Worm (Caenorhabditis elegans) whole organism, young adult: ENCODE data around the gene D2096.5.

Source experiments
- B0336.3 ChIP-seq: fragments of 200-800 bp; sonication (Bioruptor generic); IDR thresholded peaks from 2 replicates; pipeline ENCODE4 v1.3.6; 2022; ENCODE audit warnings: missing genetic modification characterization, missing compliant biosample characterization
- F37B4.10 ChIP-seq: fragments of 200-800 bp; sonication (Bioruptor generic); IDR thresholded peaks from 2 replicates; pipeline ENCODE4 v1.3.6; 2022; ENCODE audit warnings: missing genetic modification characterization, missing compliant biosample characterization
- F49E8.2 ChIP-seq: sonication (generic microtip); optimal IDR thresholded peaks from 3 replicates; lab custom pipeline; 2017; ENCODE audit warnings: missing genetic modification characterization, mild to moderate bottlenecking, missing compliant biosample characterization, antibody characterized with exemption, moderate library complexity; ENCODE audit not compliant: insufficient read depth
- ama-1 ChIP-seq, 3 experiments: fragments of 150-350 bp in 1 of 3; sonication (generic microtip) in 2 of 3; optimal IDR thresholded peaks; 2 replicates each; lab custom pipeline; 2014 to 2018; ENCODE audit warnings: missing biosample characterization in 2 of 3, missing genetic modification characterization in 2 of 3, missing genetic modification reagents in 2 of 3
- ceh-27 ChIP-seq: fragments of 200-800 bp; sonication (Bioruptor generic); optimal IDR thresholded peaks from 2 replicates; lab custom pipeline; 2018; ENCODE audit warnings: mild to moderate bottlenecking, missing genetic modification characterization, moderate library complexity, missing compliant biosample characterization
- dpl-1 ChIP-seq: fragments of 150-350 bp; optimal IDR thresholded peaks from 2 replicates; lab custom pipeline; 2014; ENCODE audit warnings: missing biosample characterization, missing genetic modification reagents, missing genetic modification characterization
- hsf-1 ChIP-seq: fragments of 200-800 bp; sonication (Bioruptor generic); IDR thresholded peaks from 2 replicates; pipeline ENCODE4 v1.3.6; 2022; ENCODE audit warnings: missing genetic modification reagents, missing genetic modification characterization, missing compliant biosample characterization
- madf-8 ChIP-seq: fragments of 200-800 bp; sonication (Bioruptor generic); conservative IDR thresholded peaks from 2 replicates; pipeline ENCODE4 v1.3.6; 2022; ENCODE audit warnings: missing genetic modification reagents, missing genetic modification characterization, missing compliant biosample characterization
- nfya-1 ChIP-seq: sonication (generic microtip); optimal IDR thresholded peaks from 2 replicates; lab custom pipeline; 2017; ENCODE audit warnings: antibody characterized with exemption, missing compliant biosample characterization, missing genetic modification characterization, borderline replicate concordance; ENCODE audit not compliant: insufficient read depth
- nhr-90 ChIP-seq: sonication (generic microtip); optimal IDR thresholded peaks from 2 replicates; lab custom pipeline; 2016; ENCODE audit warnings: missing genotype, mild to moderate bottlenecking, missing genetic modification characterization, missing compliant biosample characterization
- rcor-1 ChIP-seq: fragments of 200-800 bp; sonication (Bioruptor generic); IDR thresholded peaks from 2 replicates; pipeline ENCODE4 v1.3.6; 2022; ENCODE audit warnings: missing genetic modification reagents, missing genetic modification characterization, missing compliant biosample characterization
- sdz-38 ChIP-seq: sonication (generic microtip); optimal IDR thresholded peaks from 2 replicates; lab custom pipeline; 2016; ENCODE audit warnings: missing genotype, missing genetic modification characterization, missing compliant biosample characterization
- ztf-28 ChIP-seq: fragments of 200-800 bp; sonication (Bioruptor generic); IDR thresholded peaks from 2 replicates; pipeline ENCODE4 v1.3.6; 2022; ENCODE audit warnings: missing genetic modification reagents, missing genetic modification characterization, missing compliant biosample characterization

ce11 chrIV:8380266-8380850, 20.8 kb upstream of the D2096.5 start:
- TF ChIP-seq hsf-1 (GFP tag; lab: Robert Waterston, UW) (no peak), sdz-38 (tag; lab: Kevin White, UChicago) (no peak), dpl-1 (no peak), rcor-1 (GFP tag; lab: Robert Waterston, UW) (no peak), ceh-27 (no peak), nhr-90 (no peak), F49E8.2 (tag; lab: Kevin White, UChicago) (no peak), B0336.3 (GFP tag; lab: Robert Waterston, UW) (no peak), F37B4.10 (GFP tag; lab: Robert Waterston, UW) (no peak), ztf-28 (GFP tag; lab: Robert Waterston, UW) (no peak), madf-8 (no peak), ama-1 (optimal IDR thresholded peaks at IDR 0.05; lab: Kevin White, UChicago) (no peak), ama-1 (GFP tag; optimal IDR thresholded peaks at IDR 0.05; lab: Kevin White, UChicago) (no peak), nfya-1 (tag; lab: Kevin White, UChicago) (no peak)
